Worm (Caenorhabditis elegans): ENCODE results near the gene str-146.

DNA sequence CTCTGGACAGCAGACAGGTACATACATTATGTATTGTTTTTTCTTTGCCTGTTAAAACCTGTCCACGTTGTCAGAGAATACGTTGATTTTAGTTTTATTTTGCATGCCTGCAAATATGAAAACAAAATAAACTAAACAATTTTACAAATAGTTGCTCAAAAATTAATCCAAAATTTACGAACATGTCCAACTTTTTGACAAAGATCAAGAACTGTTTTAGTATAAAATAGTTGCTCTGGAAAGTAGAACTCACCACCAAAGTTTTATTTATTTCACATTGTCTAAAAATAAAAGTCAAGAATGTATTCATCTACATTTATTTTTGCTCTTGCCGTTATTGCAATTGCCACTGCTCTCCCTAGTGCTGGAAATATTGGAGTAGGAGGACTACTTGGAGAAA is 9.2 kb upstream of the str-146 start, which contains the start of gene srlf-16:
- TF ChIP-seq ref-1 (GFP tag; conservative IDR thresholded peaks at IDR 0.05): no peak
- TF ChIP-seq klf-2 (GFP tag; conservative IDR thresholded peaks at IDR 0.05): no peak
- TF ChIP-seq cog-1 (tag; optimal IDR thresholded peaks at IDR 0.05): no peak
- TF ChIP-seq ztf-29 (GFP tag; IDR thresholded peaks at IDR 0.05): no peak
- TF ChIP-seq flt-1 (GFP tag; IDR thresholded peaks at IDR 0.05): no peak
- no peak for TF ChIP-seq T22C8.4 (GFP tag; IDR thresholded peaks at IDR 0.05)

All from whole organism, midembryonic.